Worm (Caenorhabditis elegans) whole organism, midembryonic: Measurements from ENCODE around the gene F44A2.5.

Experiments used
- T22C8.4 ChIP-seq: fragments of 200-800 bp; sonication (Bioruptor generic); IDR thresholded peaks from 2 replicates; pipeline ENCODE4 v1.3.6; 2022; ENCODE audit warnings: missing genetic modification characterization, missing compliant biosample characterization
- cog-1 ChIP-seq: sonication (generic microtip); optimal IDR thresholded peaks from 2 replicates; lab custom pipeline; 2016; ENCODE audit warnings: missing genetic modification characterization, missing compliant biosample characterization
- flt-1 ChIP-seq: fragments of 200-800 bp; sonication (Bioruptor generic); IDR thresholded peaks from 2 replicates; pipeline ENCODE4 v1.3.6; 2022; ENCODE audit warnings: missing genetic modification characterization, missing compliant biosample characterization
- klf-2 ChIP-seq: fragments of 200-800 bp; sonication (Bioruptor generic); conservative IDR thresholded peaks from 2 replicates; pipeline ENCODE4 v1.3.6; 2022; ENCODE audit warnings: missing genetic modification reagents, missing genetic modification characterization, missing compliant biosample characterization
- med-1 ChIP-seq: sonication (generic microtip); optimal IDR thresholded peaks from 2 replicates; lab custom pipeline; 2017; ENCODE audit warnings: missing genetic modification characterization, mild to moderate bottlenecking, missing compliant biosample characterization, antibody characterized with exemption, missing genetic modification reagents; ENCODE audit not compliant: insufficient read depth
- ref-1 ChIP-seq: fragments of 200-800 bp; sonication (Bioruptor generic); conservative IDR thresholded peaks from 2 replicates; pipeline ENCODE4 v1.3.6; 2022; ENCODE audit warnings: missing genetic modification reagents, missing genetic modification characterization, missing compliant biosample characterization
- tab-1 ChIP-seq: fragments of 200-800 bp; sonication (Bioruptor generic); IDR thresholded peaks from 2 replicates; pipeline ENCODE4 v1.3.6; 2022; ENCODE audit warnings: missing genetic modification characterization, missing compliant biosample characterization
- ztf-23 ChIP-seq: fragments of 200-800 bp; sonication (Bioruptor generic); IDR thresholded peaks from 2 replicates; pipeline ENCODE4 v1.3.6; 2022; ENCODE audit warnings: missing genetic modification reagents, missing genetic modification characterization, missing compliant biosample characterization
- ztf-29 ChIP-seq: fragments of 200-800 bp; sonication (Bioruptor generic); IDR thresholded peaks from 2 replicates; pipeline ENCODE4 v1.3.6; 2022; ENCODE audit warnings: missing genetic modification reagents, missing genetic modification characterization, missing compliant biosample characterization

Gene F44A2.5

ce11 chrV:9287460-9287859 lies 10.0 kb upstream of the F44A2.5 start, which contains the start of gene lron-2:
Gene lron-2, minus strand, starts transcription at chrV:9287560.
- TF ChIP-seq tab-1 (GFP tag; lab: Robert Waterston, UW) (no peak), med-1 (no peak)

ce11 chrV:9291919-9292318 lies 5.5 kb upstream of the F44A2.5 start, which contains the start of gene ZK682.7:
Gene ZK682.7, minus strand, starts transcription at chrV:9292165.
- TF ChIP-seq cog-1 (tag; lab: Kevin White, UChicago): no peak
- TF ChIP-seq klf-2 (GFP tag; lab: Robert Waterston, UW): no peak

ce11 chrV:9293359-9293758 lies 4.1 kb upstream of the F44A2.5 start:
- TF ChIP-seq klf-2 (GFP tag; lab: Robert Waterston, UW) (no peak; the same call in 1 of the 2 replicates), T22C8.4 (no peak), ztf-23 (GFP tag; lab: Robert Waterston, UW) (no peak), tab-1 (GFP tag; lab: Robert Waterston, UW) (peak; percentile 68), ref-1 (no peak), med-1 (no peak), flt-1 (GFP tag; lab: Robert Waterston, UW) (peak; percentile 58; the same call in 1 of the 2 replicates), cog-1 (tag; lab: Kevin White, UChicago) (no peak), ztf-29 (GFP tag; lab: Robert Waterston, UW) (no peak)

- TF ChIP-seq flt-1 (GFP tag; lab: Robert Waterston, UW) (no peak), klf-2 (GFP tag; lab: Robert Waterston, UW) (no peak), tab-1 (GFP tag; lab: Robert Waterston, UW) (no peak), ztf-29 (GFP tag; lab: Robert Waterston, UW) (no peak), ref-1 (no peak), cog-1 (tag; lab: Kevin White, UChicago) (no peak), ztf-23 (GFP tag; lab: Robert Waterston, UW) (no peak), med-1 (no peak), T22C8.4 (no peak)
Measured at ce11 chrV:9295581-9295980, 1.9 kb upstream of the F44A2.5 start.

ce11 chrV:9303026-9303425 lies 5.6 kb downstream of the F44A2.5 start, which contains the start of gene nhr-39:
Gene nhr-39, plus strand, starts transcription at chrV:9303326.
- no peak for TF ChIP-seq T22C8.4

- TF ChIP-seq T22C8.4 (no peak), ref-1 (no peak), klf-2 (GFP tag; lab: Robert Waterston, UW) (no peak), flt-1 (GFP tag; lab: Robert Waterston, UW) (no peak), cog-1 (tag; lab: Kevin White, UChicago) (no peak), tab-1 (GFP tag; lab: Robert Waterston, UW) (no peak), ztf-29 (GFP tag; lab: Robert Waterston, UW) (no peak), med-1 (no peak), ztf-23 (GFP tag; lab: Robert Waterston, UW) (no peak)
Measured at ce11 chrV:9305116-9305515, 7.7 kb downstream of the F44A2.5 start, which contains the start of gene F44A2.3. Gene F44A2.3, plus strand, starts transcription at chrV:9305416.

ce11 chrV:9312377-9312776 lies 14.9 kb downstream of the F44A2.5 start:
- TF ChIP-seq tab-1 (GFP tag; lab: Robert Waterston, UW) (no peak), med-1 (no peak), ref-1 (no peak), ztf-23 (GFP tag; lab: Robert Waterston, UW) (no peak), cog-1 (tag; lab: Kevin White, UChicago) (no peak), T22C8.4 (no peak), flt-1 (GFP tag; lab: Robert Waterston, UW) (no peak), klf-2 (GFP tag; lab: Robert Waterston, UW) (no peak), ztf-29 (GFP tag; lab: Robert Waterston, UW) (no peak)

ce11 chrV:9314408-9314807 lies 17.0 kb downstream of the F44A2.5 start:
- no peak for TF ChIP-seq ref-1
- no peak for TF ChIP-seq flt-1 (GFP tag; lab: Robert Waterston, UW)
- TF ChIP-seq cog-1 (tag; lab: Kevin White, UChicago): no peak
- TF ChIP-seq med-1: no peak
- TF ChIP-seq T22C8.4: no peak
- no peak for TF ChIP-seq ztf-23 (GFP tag; lab: Robert Waterston, UW)
- no peak for TF ChIP-seq ztf-29 (GFP tag; lab: Robert Waterston, UW)
- no peak for TF ChIP-seq tab-1 (GFP tag; lab: Robert Waterston, UW)

- TF ChIP-seq klf-2 (GFP tag; lab: Robert Waterston, UW) (no peak), ztf-29 (GFP tag; lab: Robert Waterston, UW) (no peak), ztf-23 (GFP tag; lab: Robert Waterston, UW) (no peak), tab-1 (GFP tag; lab: Robert Waterston, UW) (no peak), ref-1 (no peak), med-1 (no peak), flt-1 (GFP tag; lab: Robert Waterston, UW) (no peak), T22C8.4 (no peak), cog-1 (tag; lab: Kevin White, UChicago) (no peak)
Measured at ce11 chrV:9316970-9317369, 19.5 kb downstream of the F44A2.5 start.

- TF ChIP-seq T22C8.4 (peak; percentile 63), ztf-23 (GFP tag; lab: Robert Waterston, UW) (peak; percentile 82), ref-1 (0 out of 2 replicates have a peak, but pooled peaks have one; percentile 15), ztf-29 (GFP tag; lab: Robert Waterston, UW) (no peak), tab-1 (GFP tag; lab: Robert Waterston, UW) (0 out of 2 replicates have a peak, but pooled peaks have one; percentile 66), flt-1 (GFP tag; lab: Robert Waterston, UW) (no peak), med-1 (peak; percentile 26), cog-1 (tag; lab: Kevin White, UChicago) (no peak), klf-2 (GFP tag; lab: Robert Waterston, UW) (0 out of 2 replicates have a peak, but pooled peaks have one; percentile 47)
Measured at ce11 chrV:9318046-9318445, 20.6 kb downstream of the F44A2.5 start, which contains the start of gene kvs-3. Gene kvs-3, plus strand, starts transcription at chrV:9318311.
